Worm (Caenorhabditis elegans) whole organism, mixed stage, embryonic: ENCODE results near the gene pap-1.

ENCODE experiments used
- M03D4.4 ChIP-seq: sonication (generic microtip); optimal IDR thresholded peaks from 2 replicates; lab custom pipeline; 2017; ENCODE audit warnings: mild to moderate bottlenecking, missing genetic modification characterization, missing compliant biosample characterization
- blmp-1 ChIP-seq: fragments of 150-350 bp; optimal IDR thresholded peaks from 2 replicates; lab custom pipeline; 2014; ENCODE audit warnings: missing biosample characterization, missing genetic modification characterization
- ceh-39 ChIP-seq: fragments of 150-350 bp; optimal IDR thresholded peaks from 2 replicates; lab custom pipeline; 2014; ENCODE audit warnings: missing biosample characterization, missing genetic modification characterization
- ceh-43 ChIP-seq: fragments of 200-800 bp; sonication (Bioruptor generic); optimal IDR thresholded peaks from 2 replicates; lab custom pipeline; 2018; ENCODE audit warnings: mild to moderate bottlenecking, missing genetic modification characterization, moderate library complexity, missing compliant biosample characterization
- ceh-83 ChIP-seq: fragments of 200-800 bp; sonication (Bioruptor generic); optimal IDR thresholded peaks from 2 replicates; lab custom pipeline; 2018; ENCODE audit warnings: mild to moderate bottlenecking, missing genetic modification characterization, missing compliant biosample characterization
- elt-1 ChIP-seq: sonication (generic microtip); optimal IDR thresholded peaks from 2 replicates; lab custom pipeline; 2017; ENCODE audit warnings: missing genetic modification characterization, mild to moderate bottlenecking, missing compliant biosample characterization, antibody characterized with exemption, moderate library complexity, borderline replicate concordance; ENCODE audit not compliant: insufficient read depth
- elt-3 ChIP-seq: fragments of 150-350 bp; optimal IDR thresholded peaks from 2 replicates; lab custom pipeline; 2014; ENCODE audit warnings: missing biosample characterization, missing genetic modification characterization
- flh-1 ChIP-seq: fragments of 200-800 bp; sonication (Bioruptor generic); optimal IDR thresholded peaks from 2 replicates; lab custom pipeline; 2018; ENCODE audit warnings: mild to moderate bottlenecking, missing genetic modification characterization, moderate library complexity, missing compliant biosample characterization
- ham-2 ChIP-seq: fragments of 200-800 bp; sonication (Bioruptor generic); optimal IDR thresholded peaks from 2 replicates; lab custom pipeline; 2018; ENCODE audit warnings: mild to moderate bottlenecking, missing genetic modification characterization, missing compliant biosample characterization
- lin-13 ChIP-seq: fragments of 150-350 bp; optimal IDR thresholded peaks from 2 replicates; lab custom pipeline; 2014; ENCODE audit warnings: missing biosample characterization, missing genetic modification characterization
- lin-32 ChIP-seq: fragments of 200-800 bp; sonication (Bioruptor generic); optimal IDR thresholded peaks from 2 replicates; lab custom pipeline; 2018; ENCODE audit warnings: mild to moderate bottlenecking, missing genetic modification characterization, missing compliant biosample characterization
- lsy-2 ChIP-seq: fragments of 150-350 bp; optimal IDR thresholded peaks from 2 replicates; lab custom pipeline; 2014; ENCODE audit warnings: missing biosample characterization, missing genetic modification characterization
- mab-5 ChIP-seq: fragments of 150-350 bp; optimal IDR thresholded peaks from 2 replicates; lab custom pipeline; 2014; ENCODE audit warnings: missing biosample characterization, missing genetic modification characterization
- mep-1 ChIP-seq: fragments of 150-350 bp; optimal IDR thresholded peaks from 2 replicates; lab custom pipeline; 2017; ENCODE audit warnings: missing biosample characterization, missing genetic modification reagents, missing genetic modification characterization, inconsistent platforms
- mls-2 ChIP-seq: sonication (generic microtip); optimal IDR thresholded peaks from 2 replicates; lab custom pipeline; 2016; ENCODE audit warnings: mild to moderate bottlenecking, missing genetic modification characterization, moderate library complexity, missing compliant biosample characterization
- nhr-12 ChIP-seq: fragments of 150-350 bp; optimal IDR thresholded peaks from 2 replicates; lab custom pipeline; 2014; ENCODE audit warnings: missing biosample characterization, missing genetic modification characterization
- nhr-2 ChIP-seq: fragments of 150-350 bp; optimal IDR thresholded peaks from 2 replicates; lab custom pipeline; 2014; ENCODE audit warnings: missing biosample characterization, missing genetic modification characterization
- nhr-237 ChIP-seq: fragments of 150-350 bp; optimal IDR thresholded peaks from 2 replicates; lab custom pipeline; 2014; ENCODE audit warnings: missing biosample characterization, missing genetic modification characterization
- nhr-28 ChIP-seq: fragments of 150-350 bp; optimal IDR thresholded peaks from 2 replicates; lab custom pipeline; 2014; ENCODE audit warnings: missing biosample characterization, missing genetic modification characterization
- nhr-76 ChIP-seq: sonication (generic microtip); optimal IDR thresholded peaks from 2 replicates; lab custom pipeline; 2017; ENCODE audit warnings: missing biosample characterization, missing genetic modification characterization
- pha-4 ChIP-seq: fragments of 150-350 bp; optimal IDR thresholded peaks from 2 replicates; lab custom pipeline; 2018; ENCODE audit warnings: missing biosample characterization, missing genetic modification reagents, missing genetic modification characterization
- sem-2 ChIP-seq: fragments of 200-800 bp; sonication (Bioruptor generic); optimal IDR thresholded peaks from 2 replicates; lab custom pipeline; 2018; ENCODE audit warnings: mild to moderate bottlenecking, missing genetic modification characterization, missing compliant biosample characterization
- snpc-4 ChIP-seq: fragments of 150-350 bp; optimal IDR thresholded peaks from 2 replicates; lab custom pipeline; 2014; ENCODE audit warnings: missing biosample characterization, missing genetic modification characterization
- sptf-1 ChIP-seq: sonication (generic microtip); optimal IDR thresholded peaks from 2 replicates; lab custom pipeline; 2017; ENCODE audit warnings: mild to moderate bottlenecking, missing genetic modification characterization, moderate library complexity, missing compliant biosample characterization
- tbx-8 ChIP-seq: fragments of 200-800 bp; sonication (Bioruptor generic); optimal IDR thresholded peaks from 2 replicates; lab custom pipeline; 2018; ENCODE audit warnings: mild to moderate bottlenecking, missing genetic modification characterization, moderate library complexity, missing compliant biosample characterization
- unc-120 ChIP-seq: sonication (generic microtip); optimal IDR thresholded peaks from 2 replicates; lab custom pipeline; 2017; ENCODE audit warnings: missing genetic modification characterization, missing compliant biosample characterization; ENCODE audit not compliant: poor library complexity, severe bottlenecking
- unc-39 ChIP-seq: fragments of 150-350 bp; optimal IDR thresholded peaks from 2 replicates; lab custom pipeline; 2014; ENCODE audit warnings: missing biosample characterization, missing genetic modification characterization
- unc-62 ChIP-seq: fragments of 150-350 bp; optimal IDR thresholded peaks from 2 replicates; lab custom pipeline; 2014; ENCODE audit warnings: missing biosample characterization, missing genetic modification reagents, missing genetic modification characterization
- zip-8 ChIP-seq: fragments of 150-350 bp; optimal IDR thresholded peaks from 2 replicates; lab custom pipeline; 2014; ENCODE audit warnings: missing biosample characterization, missing genetic modification characterization
- ztf-11 ChIP-seq: fragments of 150-350 bp; optimal IDR thresholded peaks from 2 replicates; lab custom pipeline; 2014; ENCODE audit warnings: missing biosample characterization, missing genetic modification characterization

Gene pap-1

ce11 chrV:10484640-10485039 is 42.9 kb downstream of the pap-1 start, which contains the start of gene Y32F6B.1:
TSS of gene Y32F6B.1 (minus strand) at chrV:10484740.
- TF ChIP-seq sem-2 (GFP tag; lab: Kevin White, UChicago) (no peak), mep-1 (tag; lab: Kevin White, UChicago) (no peak), mls-2 (tag; lab: Kevin White, UChicago) (no peak), lsy-2 (no peak), ztf-11 (tag; lab: Kevin White, UChicago) (no peak), pha-4 (tag; lab: Kevin White, UChicago) (no peak), tbx-8 (GFP tag; lab: Kevin White, UChicago) (no peak), nhr-2 (tag; lab: Kevin White, UChicago) (no peak), mab-5 (tag; lab: Kevin White, UChicago) (no peak), ceh-43 (GFP tag; lab: Kevin White, UChicago) (no peak), snpc-4 (tag; lab: Kevin White, UChicago) (no peak), unc-39 (no peak), unc-62 (GFP tag; lab: Kevin White, UChicago) (no peak), nhr-12 (tag; lab: Kevin White, UChicago) (no peak), nhr-237 (tag; lab: Kevin White, UChicago) (no peak), nhr-28 (tag; lab: Kevin White, UChicago) (no peak), ceh-83 (GFP tag; lab: Kevin White, UChicago) (no peak), elt-1 (no peak), nhr-76 (tag; lab: Kevin White, UChicago) (no peak), ceh-39 (no peak)

- TF ChIP-seq unc-39, result no peak
- TF ChIP-seq nhr-2 (tag; lab: Kevin White, UChicago), result no peak
- TF ChIP-seq M03D4.4 (tag; lab: Kevin White, UChicago), result no peak
- no peak for TF ChIP-seq lsy-2
- TF ChIP-seq pha-4 (tag; lab: Kevin White, UChicago), result no peak
- TF ChIP-seq unc-120 (tag; lab: Kevin White, UChicago), result no peak
- TF ChIP-seq snpc-4 (tag; lab: Kevin White, UChicago), result no peak
- TF ChIP-seq elt-3 (tag; lab: Kevin White, UChicago), result no peak
- TF ChIP-seq nhr-28 (tag; lab: Kevin White, UChicago), result no peak
- TF ChIP-seq nhr-12 (tag; lab: Kevin White, UChicago), result no peak
- TF ChIP-seq zip-8 (tag; lab: Kevin White, UChicago), result no peak
- TF ChIP-seq lin-13 (tag; lab: Kevin White, UChicago), result no peak
- no peak for TF ChIP-seq mep-1 (tag; lab: Kevin White, UChicago)
- no peak for TF ChIP-seq ceh-83 (GFP tag; lab: Kevin White, UChicago)
- TF ChIP-seq lin-32, result no peak
- TF ChIP-seq ham-2 (GFP tag; lab: Kevin White, UChicago), result no peak
Measured at ce11 chrV:10485389-10485788, 43.6 kb downstream of the pap-1 start.

ce11 chrV:10489998-10490397 is 48.2 kb downstream of the pap-1 start, which contains the start of gene ncx-5:
TSS of gene ncx-5 (minus strand) at chrV:10490098.
- no peak for TF ChIP-seq elt-1
- TF ChIP-seq mep-1 (tag; lab: Kevin White, UChicago), result no peak
- TF ChIP-seq ceh-39, result no peak
- TF ChIP-seq zip-8 (tag; lab: Kevin White, UChicago), result no peak
- TF ChIP-seq ceh-43 (GFP tag; lab: Kevin White, UChicago), result no peak
- TF ChIP-seq tbx-8 (GFP tag; lab: Kevin White, UChicago), result no peak
- no peak for TF ChIP-seq lin-32
- no peak for TF ChIP-seq nhr-28 (tag; lab: Kevin White, UChicago)

ce11 chrV:10491443-10491842 is 49.7 kb downstream of the pap-1 start, which contains the start of gene aqp-5:
TSS of gene aqp-5 (plus strand) at chrV:10491743.
- TF ChIP-seq ceh-39 (no peak), ceh-43 (GFP tag; lab: Kevin White, UChicago) (no peak), lin-13 (tag; lab: Kevin White, UChicago) (no peak), elt-3 (tag; lab: Kevin White, UChicago) (no peak), flh-1 (GFP tag; lab: Kevin White, UChicago) (no peak), blmp-1 (tag; lab: Kevin White, UChicago) (no peak), sem-2 (GFP tag; lab: Kevin White, UChicago) (no peak), unc-120 (tag; lab: Kevin White, UChicago) (no peak), sptf-1 (no peak), unc-62 (GFP tag; lab: Kevin White, UChicago) (no peak)

ce11 chrV:10493150-10493549 is 51.4 kb downstream of the pap-1 start, which contains the start of gene ugt-33:
TSS of gene ugt-33 (plus strand) at chrV:10493409.
- TF ChIP-seq unc-39 (no peak), sem-2 (GFP tag; lab: Kevin White, UChicago) (no peak), ceh-83 (GFP tag; lab: Kevin White, UChicago) (no peak)
